Fruit fly (Drosophila melanogaster) whole organism, embryonic: ENCODE data around the gene CG43347.

ENCODE experiments used
- Adf1 ChIP-seq: fragments of 200-800 bp; sonication (Bioruptor generic); IDR thresholded peaks from 2 replicates; pipeline ENCODE4 v1.3.6; 2022; ENCODE audit warnings: missing biosample characterization, missing genetic modification characterization
- BEAF-32 ChIP-seq: fragments of 200-800 bp; sonication (Bioruptor generic); optimal IDR thresholded peaks from 3 replicates; lab custom pipeline; 2017; ENCODE audit warnings: missing biosample characterization, missing genetic modification characterization, mild to moderate bottlenecking, moderate library complexity, missing genetic modification reagents
- CG12236 ChIP-seq: fragments of 200-800 bp; sonication (Bioruptor generic); optimal IDR thresholded peaks from 2 replicates; lab custom pipeline; 2016; ENCODE audit warnings: missing biosample characterization, missing genetic modification characterization
- CG18011 ChIP-seq: fragments of 200-800 bp; sonication (Bioruptor generic); optimal IDR thresholded peaks from 2 replicates; lab custom pipeline; 2017; ENCODE audit warnings: missing biosample characterization, missing genetic modification characterization, mild to moderate bottlenecking, moderate library complexity, missing genotype
- CG31224 ChIP-seq: fragments of 200-800 bp; sonication (Bioruptor generic); IDR thresholded peaks from 2 replicates; pipeline ENCODE4 v1.3.6; 2022; ENCODE audit warnings: missing biosample characterization, missing genetic modification characterization
- Deaf1 ChIP-seq: fragments of 200-800 bp; optimal IDR thresholded peaks from 3 replicates; lab custom pipeline; 2019; ENCODE audit warnings: missing biosample characterization, mild to moderate bottlenecking, missing genetic modification characterization, moderate library complexity
- abd-A ChIP-seq: fragments of 200-800 bp; sonication (Bioruptor generic); optimal IDR thresholded peaks from 3 replicates; lab custom pipeline; 2019; ENCODE audit warnings: missing biosample characterization, mild to moderate bottlenecking, missing genetic modification characterization, moderate library complexity
- dysf ChIP-seq: fragments of 200-800 bp; sonication (Bioruptor generic); IDR thresholded peaks from 3 replicates; pipeline ENCODE4 v1.3.6; 2022; ENCODE audit warnings: missing biosample characterization, missing genetic modification characterization
- lmd ChIP-seq: fragments of 200-800 bp; sonication (Bioruptor generic); IDR thresholded peaks from 2 replicates; pipeline ENCODE4 v1.3.6; 2022; ENCODE audit warnings: missing biosample characterization, missing genetic modification characterization
- sisA ChIP-seq: fragments of 200-800 bp; sonication (Bioruptor generic); IDR thresholded peaks from 2 replicates; pipeline ENCODE4 v1.3.6; 2022; ENCODE audit warnings: missing biosample characterization, missing genetic modification characterization
- tll ChIP-seq, 2 experiments: fragments of 200-800 bp in 1 of 2; fragments of >200 bp in 1 of 2; sonication (Bioruptor generic) in 1 of 2; optimal IDR thresholded peaks; 2 replicates each; lab custom pipeline; 2017 to 2019; ENCODE audit warnings: missing biosample characterization in 2 of 2, missing genetic modification characterization in 2 of 2, mild to moderate bottlenecking in 1 of 2, moderate library complexity in 1 of 2
- vfl ChIP-seq: fragments of 200-800 bp; sonication (Bioruptor generic); optimal IDR thresholded peaks from 2 replicates; lab custom pipeline; 2016; ENCODE audit warnings: missing biosample characterization, missing genetic modification characterization

- TF ChIP-seq tll (GFP tag; optimal IDR thresholded peaks at IDR 0.05; lab: Kevin White, UChicago) (no peak), Adf1 (GFP tag; lab: Robert Waterston, UW) (no peak), BEAF-32 (no peak), dysf (no peak), vfl (no peak), CG12236 (GFP tag; lab: Kevin White, UChicago) (no peak), sisA (GFP tag; lab: Robert Waterston, UW) (no peak), CG31224 (GFP tag; lab: Robert Waterston, UW) (no peak), Deaf1 (tag; lab: Kevin White, UChicago) (no peak), abd-A (tag; lab: Kevin White, UChicago) (no peak), CG18011 (no peak), lmd (GFP tag; lab: Robert Waterston, UW) (no peak)
Measured at dm6 chrX:10618491-10618890, 1.5 kb downstream of the CG43347 start.
